Fruit fly (Drosophila melanogaster): ENCODE measurements around the gene gammaSnap2.
A peak's percentile ranks its signal among the peaks of the same experiment; 100 is the strongest.

The gammaSnap2 gene

dm6 chr3R:10170356-10170876 is 49.2 kb upstream of the gammaSnap2 start, which contains the start of gene Best1 (continued):
- TF ChIP-seq CG17328 (GFP tag; IDR thresholded peaks at IDR 0.05) (peak; percentile 92), inv (GFP tag; IDR thresholded peaks at IDR 0.05; ENCODE audit: partially characterized antibody) (peak; percentile 72), CG34376 (GFP tag; optimal IDR thresholded peaks at IDR 0.05) (peak; percentile 94), kni (GFP tag; optimal IDR thresholded peaks at IDR 0.05) (peak; percentile 69), CG32532 (GFP tag; IDR thresholded peaks at IDR 0.05) (peak; percentile 98), Ssrp (tag; optimal IDR thresholded peaks at IDR 0.05) (peak; percentile 88), cwo (GFP tag; optimal IDR thresholded peaks at IDR 0.05) (peak; percentile 89), dysf (GFP tag; IDR thresholded peaks at IDR 0.05) (peak; percentile 95), CG7372 (GFP tag; IDR thresholded peaks at IDR 0.05) (peak; percentile 81), psq (GFP tag; optimal IDR thresholded peaks at IDR 0.05) (peak; percentile 89), CoRest (tag; optimal IDR thresholded peaks at IDR 0.05) (peak; percentile 94), CG12769 (tag; optimal IDR thresholded peaks at IDR 0.05) (peak; percentile 89), corto (GFP tag; optimal IDR thresholded peaks at IDR 0.05) (peak; percentile 68), CG4360 (GFP tag; IDR thresholded peaks at IDR 0.05) (peak; percentile 52), CG43689 (GFP tag; IDR thresholded peaks at IDR 0.05) (peak; percentile 65), MTF-1 (GFP tag; optimal IDR thresholded peaks at IDR 0.05; ENCODE audit: borderline replicate concordance) (peak; percentile 86), CG3838 (GFP tag; optimal IDR thresholded peaks at IDR 0.05) (peak; percentile 70), CG3281 (GFP tag; optimal IDR thresholded peaks at IDR 0.05) (peak; percentile 92), CG10654 (GFP tag; optimal IDR thresholded peaks at IDR 0.05) (peak; percentile 69), Gug (GFP tag; IDR thresholded peaks at IDR 0.05) (peak; percentile 96), salm (tag; optimal IDR thresholded peaks at IDR 0.05) (peak; percentile 80), Neu2 (GFP tag; optimal IDR thresholded peaks at IDR 0.05; ENCODE audit: borderline replicate concordance) (no peak), onecut (GFP tag; IDR thresholded peaks at IDR 0.05) (peak; percentile 82), zen2 (GFP tag; IDR thresholded peaks at IDR 0.05; ENCODE audit: partially characterized antibody) (no peak; the same call in 2 of the 3 replicates), Nf-YC (tag; optimal IDR thresholded peaks at IDR 0.05) (peak; percentile 84), eyg (GFP tag; optimal IDR thresholded peaks at IDR 0.05) (peak; percentile 51), Adf1 (GFP tag; IDR thresholded peaks at IDR 0.05) (peak; percentile 75), CG10267 (tag; optimal IDR thresholded peaks at IDR 0.05) (peak; percentile 89), CG30403 (GFP tag; optimal IDR thresholded peaks at IDR 0.05) (peak; percentile 91), CTCF (GFP tag; optimal IDR thresholded peaks at IDR 0.05) (peak; percentile 56), CG14050 (GFP tag; IDR thresholded peaks at IDR 0.05) (peak; percentile 85), lbe (GFP tag; optimal IDR thresholded peaks at IDR 0.05) (peak; percentile 87), nau (GFP tag; optimal IDR thresholded peaks at IDR 0.05) (peak; percentile 72), bab2 (GFP tag; optimal IDR thresholded peaks at IDR 0.05) (peak; percentile 82), az2 (GFP tag; optimal IDR thresholded peaks at IDR 0.05) (peak; percentile 89), al (GFP tag; IDR thresholded peaks at IDR 0.05) (peak; percentile 91), sna (GFP tag; IDR thresholded peaks at IDR 0.05; ENCODE audit: partially characterized antibody) (no peak), tin (GFP tag; optimal IDR thresholded peaks at IDR 0.05) (peak; percentile 91), CG4730 (GFP tag; IDR thresholded peaks at IDR 0.05) (peak; percentile 87), Sox102F (GFP tag; optimal IDR thresholded peaks at IDR 0.05) (peak; percentile 93), CG4820 (GFP tag; optimal IDR thresholded peaks at IDR 0.05) (peak; percentile 79), toy (GFP tag; IDR thresholded peaks at IDR 0.05) (peak; percentile 84), grn (GFP tag; optimal IDR thresholded peaks at IDR 0.05) (peak; percentile 65), CG14710 (tag; optimal IDR thresholded peaks at IDR 0.05) (peak; percentile 85), Dfd (GFP tag; optimal IDR thresholded peaks at IDR 0.05) (no peak), fd3F (GFP tag; optimal IDR thresholded peaks at IDR 0.05) (peak; percentile 89), CG42726 (GFP tag; IDR thresholded peaks at IDR 0.05; ENCODE audit: partially characterized antibody) (no peak; the same call in none of the 2 replicates), Dp (GFP tag; optimal IDR thresholded peaks at IDR 0.05) (peak; percentile 0), Lim3 (GFP tag; IDR thresholded peaks at IDR 0.05) (peak; percentile 61), GATAe (GFP tag; conservative IDR thresholded peaks at IDR 0.05) (peak; percentile 96), tap (tag; optimal IDR thresholded peaks at IDR 0.05) (peak; percentile 86)

Measured in whole organism, embryonic.